Worm (Caenorhabditis elegans) whole organism, late embryonic: ENCODE measurements around the gene orc-5.

Experiments
- nhr-232 ChIP-seq: sonication (generic microtip); optimal IDR thresholded peaks from 2 replicates; lab custom pipeline; 2016; ENCODE audit warnings: missing genetic modification characterization, missing compliant biosample characterization
- odd-2 ChIP-seq: sonication (generic microtip); optimal IDR thresholded peaks from 2 replicates; lab custom pipeline; 2017; ENCODE audit warnings: antibody characterized with exemption, mild to moderate bottlenecking, missing genetic modification characterization, missing compliant biosample characterization
- pqm-1 ChIP-seq: sonication (generic microtip); optimal IDR thresholded peaks from 2 replicates; lab custom pipeline; 2016; ENCODE audit warnings: missing genetic modification characterization, missing compliant biosample characterization

DNA sequence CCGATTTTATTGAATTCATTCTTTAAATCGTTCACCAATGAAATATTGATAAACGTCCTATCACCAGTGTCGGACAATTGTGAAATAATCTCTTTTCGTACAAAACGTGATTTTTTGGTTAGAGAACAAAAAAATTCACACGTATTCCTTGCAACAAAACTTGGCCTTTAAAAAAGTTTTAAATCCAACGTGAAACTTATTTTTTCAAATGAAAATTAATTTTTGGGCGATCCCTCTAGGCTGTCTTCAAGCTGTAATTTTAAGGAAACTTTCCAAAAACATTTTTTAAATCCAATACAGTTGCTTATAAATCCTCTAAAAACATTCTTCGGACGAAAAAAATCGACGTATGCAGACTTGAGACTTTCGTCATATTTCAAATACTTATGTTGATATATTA, 20.3 kb upstream of the orc-5 start, which contains the start of gene T25B9.5:
- TF ChIP-seq pqm-1 (tag; lab: Kevin White, UChicago) (no peak), odd-2 (tag; lab: Kevin White, UChicago) (no peak), nhr-232 (no peak)
